Worm (Caenorhabditis elegans) whole organism, mixed stage, embryonic: ENCODE measurements around the gene ZC190.8.
"Not testable (repeated sequence)": the region's sequence is repeated elsewhere in the genome, so short reads cannot be mapped to it uniquely, and the experiment has no call there.

Experiments
- M03D4.4 ChIP-seq: sonication (generic microtip); optimal IDR thresholded peaks from 2 replicates; lab custom pipeline; 2017; ENCODE audit warnings: mild to moderate bottlenecking, missing genetic modification characterization, missing compliant biosample characterization
- bed-3 ChIP-seq: fragments of 200-800 bp; sonication (Bioruptor generic); optimal IDR thresholded peaks from 3 replicates; lab custom pipeline; 2018; ENCODE audit warnings: mild to moderate bottlenecking, missing genetic modification characterization, moderate library complexity, missing compliant biosample characterization
- blmp-1 ChIP-seq: fragments of 150-350 bp; optimal IDR thresholded peaks from 2 replicates; lab custom pipeline; 2014; ENCODE audit warnings: missing biosample characterization, missing genetic modification characterization
- ceh-39 ChIP-seq: fragments of 150-350 bp; optimal IDR thresholded peaks from 2 replicates; lab custom pipeline; 2014; ENCODE audit warnings: missing biosample characterization, missing genetic modification characterization
- ceh-43 ChIP-seq: fragments of 200-800 bp; sonication (Bioruptor generic); optimal IDR thresholded peaks from 2 replicates; lab custom pipeline; 2018; ENCODE audit warnings: mild to moderate bottlenecking, missing genetic modification characterization, moderate library complexity, missing compliant biosample characterization
- ceh-83 ChIP-seq: fragments of 200-800 bp; sonication (Bioruptor generic); optimal IDR thresholded peaks from 2 replicates; lab custom pipeline; 2018; ENCODE audit warnings: mild to moderate bottlenecking, missing genetic modification characterization, missing compliant biosample characterization
- ces-1 ChIP-seq: fragments of 150-350 bp; optimal IDR thresholded peaks from 2 replicates; lab custom pipeline; 2014; ENCODE audit warnings: missing biosample characterization, missing genetic modification reagents, missing genetic modification characterization
- cnd-1 ChIP-seq: fragments of 200-800 bp; sonication (Bioruptor generic); optimal IDR thresholded peaks from 2 replicates; lab custom pipeline; 2018; ENCODE audit warnings: mild to moderate bottlenecking, missing genetic modification characterization, missing compliant biosample characterization
- elt-1 ChIP-seq: sonication (generic microtip); optimal IDR thresholded peaks from 2 replicates; lab custom pipeline; 2017; ENCODE audit warnings: missing genetic modification characterization, mild to moderate bottlenecking, missing compliant biosample characterization, antibody characterized with exemption, moderate library complexity, borderline replicate concordance; ENCODE audit not compliant: insufficient read depth
- elt-3 ChIP-seq: fragments of 150-350 bp; optimal IDR thresholded peaks from 2 replicates; lab custom pipeline; 2014; ENCODE audit warnings: missing biosample characterization, missing genetic modification characterization
- flh-1 ChIP-seq: fragments of 200-800 bp; sonication (Bioruptor generic); optimal IDR thresholded peaks from 2 replicates; lab custom pipeline; 2018; ENCODE audit warnings: mild to moderate bottlenecking, missing genetic modification characterization, moderate library complexity, missing compliant biosample characterization
- ham-2 ChIP-seq: fragments of 200-800 bp; sonication (Bioruptor generic); optimal IDR thresholded peaks from 2 replicates; lab custom pipeline; 2018; ENCODE audit warnings: mild to moderate bottlenecking, missing genetic modification characterization, missing compliant biosample characterization
- hlh-1 ChIP-seq: fragments of 150-350 bp; optimal IDR thresholded peaks from 2 replicates; lab custom pipeline; 2014; ENCODE audit warnings: missing biosample characterization, missing genetic modification reagents, missing genetic modification characterization
- lin-13 ChIP-seq: fragments of 150-350 bp; optimal IDR thresholded peaks from 2 replicates; lab custom pipeline; 2014; ENCODE audit warnings: missing biosample characterization, missing genetic modification characterization
- lin-32 ChIP-seq: fragments of 200-800 bp; sonication (Bioruptor generic); optimal IDR thresholded peaks from 2 replicates; lab custom pipeline; 2018; ENCODE audit warnings: mild to moderate bottlenecking, missing genetic modification characterization, missing compliant biosample characterization
- lsy-2 ChIP-seq: fragments of 150-350 bp; optimal IDR thresholded peaks from 2 replicates; lab custom pipeline; 2014; ENCODE audit warnings: missing biosample characterization, missing genetic modification characterization
- mab-5 ChIP-seq: fragments of 150-350 bp; optimal IDR thresholded peaks from 2 replicates; lab custom pipeline; 2014; ENCODE audit warnings: missing biosample characterization, missing genetic modification characterization
- mls-2 ChIP-seq: sonication (generic microtip); optimal IDR thresholded peaks from 2 replicates; lab custom pipeline; 2016; ENCODE audit warnings: mild to moderate bottlenecking, missing genetic modification characterization, moderate library complexity, missing compliant biosample characterization
- nhr-12 ChIP-seq: fragments of 150-350 bp; optimal IDR thresholded peaks from 2 replicates; lab custom pipeline; 2014; ENCODE audit warnings: missing biosample characterization, missing genetic modification characterization
- nhr-2 ChIP-seq: fragments of 150-350 bp; optimal IDR thresholded peaks from 2 replicates; lab custom pipeline; 2014; ENCODE audit warnings: missing biosample characterization, missing genetic modification characterization
- nhr-237 ChIP-seq: fragments of 150-350 bp; optimal IDR thresholded peaks from 2 replicates; lab custom pipeline; 2014; ENCODE audit warnings: missing biosample characterization, missing genetic modification characterization
- nhr-76 ChIP-seq: sonication (generic microtip); optimal IDR thresholded peaks from 2 replicates; lab custom pipeline; 2017; ENCODE audit warnings: missing biosample characterization, missing genetic modification characterization
- pha-4 ChIP-seq: fragments of 150-350 bp; optimal IDR thresholded peaks from 2 replicates; lab custom pipeline; 2018; ENCODE audit warnings: missing biosample characterization, missing genetic modification reagents, missing genetic modification characterization
- sem-2 ChIP-seq: fragments of 200-800 bp; sonication (Bioruptor generic); optimal IDR thresholded peaks from 2 replicates; lab custom pipeline; 2018; ENCODE audit warnings: mild to moderate bottlenecking, missing genetic modification characterization, missing compliant biosample characterization
- snpc-4 ChIP-seq: fragments of 150-350 bp; optimal IDR thresholded peaks from 2 replicates; lab custom pipeline; 2014; ENCODE audit warnings: missing biosample characterization, missing genetic modification characterization
- sptf-1 ChIP-seq: sonication (generic microtip); optimal IDR thresholded peaks from 2 replicates; lab custom pipeline; 2017; ENCODE audit warnings: mild to moderate bottlenecking, missing genetic modification characterization, moderate library complexity, missing compliant biosample characterization
- unc-120 ChIP-seq: sonication (generic microtip); optimal IDR thresholded peaks from 2 replicates; lab custom pipeline; 2017; ENCODE audit warnings: missing genetic modification characterization, missing compliant biosample characterization; ENCODE audit not compliant: poor library complexity, severe bottlenecking
- unc-39 ChIP-seq: fragments of 150-350 bp; optimal IDR thresholded peaks from 2 replicates; lab custom pipeline; 2014; ENCODE audit warnings: missing biosample characterization, missing genetic modification characterization
- unc-62 ChIP-seq: fragments of 150-350 bp; optimal IDR thresholded peaks from 2 replicates; lab custom pipeline; 2014; ENCODE audit warnings: missing biosample characterization, missing genetic modification reagents, missing genetic modification characterization
- zip-8 ChIP-seq: fragments of 150-350 bp; optimal IDR thresholded peaks from 2 replicates; lab custom pipeline; 2014; ENCODE audit warnings: missing biosample characterization, missing genetic modification characterization
- ztf-11 ChIP-seq: fragments of 150-350 bp; optimal IDR thresholded peaks from 2 replicates; lab custom pipeline; 2014; ENCODE audit warnings: missing biosample characterization, missing genetic modification characterization

ZC190.8 gene

ce11 chrV:8696218-8696617 is 8.6 kb upstream of the ZC190.8 start, which contains the start of gene ZC190.10:
TSS of gene ZC190.10 (minus strand) at chrV:8696318.
- not testable (repeated sequence) for TF ChIP-seq bed-3 (GFP tag; lab: Kevin White, UChicago); zip-8 (tag; lab: Kevin White, UChicago); ztf-11 (tag; lab: Kevin White, UChicago)
- TF ChIP-seq, all 35 proteins: peak for 0; not testable (repeated sequence) for 35

ce11 chrV:8686764-8687163 is 843 bp downstream of the ZC190.8 start, which contains the start of gene ZC190.7:
TSS of gene ZC190.7 (minus strand) at chrV:8686864.
- TF ChIP-seq snpc-4 (no peak), flh-1 (no peak), ceh-39 (no peak), blmp-1 (tag; lab: Kevin White, UChicago) (no peak), lsy-2 (no peak), ceh-43 (no peak), ham-2 (no peak)

ce11 chrV:8683787-8684186 is 3.8 kb downstream of the ZC190.8 start:
- TF ChIP-seq cnd-1 (tag; lab: Kevin White, UChicago) (no peak), bed-3 (GFP tag; lab: Kevin White, UChicago) (no peak), ceh-39 (no peak), sptf-1 (tag; lab: Kevin White, UChicago) (no peak)

ce11 chrV:8682719-8683118 is 4.9 kb downstream of the ZC190.8 start, which contains the start of gene cln-3.3:
TSS of gene cln-3.3 (plus strand) at chrV:8683052.
- no peak for TF ChIP-seq ztf-11 (tag; lab: Kevin White, UChicago)
- TF ChIP-seq ceh-39, result no peak
- no peak for TF ChIP-seq ceh-83
- no peak for TF ChIP-seq lin-32 (GFP tag; lab: Kevin White, UChicago)
- TF ChIP-seq mab-5 (tag; lab: Kevin White, UChicago), result no peak
- no peak for TF ChIP-seq sptf-1 (tag; lab: Kevin White, UChicago)
- TF ChIP-seq unc-39, result no peak
- no peak for TF ChIP-seq pha-4
- TF ChIP-seq zip-8 (tag; lab: Kevin White, UChicago), result no peak
- no peak for TF ChIP-seq flh-1
- TF ChIP-seq bed-3 (GFP tag; lab: Kevin White, UChicago), result no peak

ce11 chrV:8681050-8681449 is 6.6 kb downstream of the ZC190.8 start, which contains the start of gene ZC190.2:
TSS of gene ZC190.2 (plus strand) at chrV:8681350.
- no peak for TF ChIP-seq nhr-12 (tag; lab: Kevin White, UChicago)
- no peak for TF ChIP-seq sptf-1 (tag; lab: Kevin White, UChicago)
- TF ChIP-seq M03D4.4 (tag; lab: Kevin White, UChicago), result no peak
- no peak for TF ChIP-seq ces-1 (GFP tag; lab: Kevin White, UChicago)
- TF ChIP-seq mls-2 (tag; lab: Kevin White, UChicago), result no peak
- TF ChIP-seq lin-32 (GFP tag; lab: Kevin White, UChicago), result no peak
- TF ChIP-seq sem-2 (GFP tag; lab: Kevin White, UChicago), result no peak
- TF ChIP-seq mab-5 (tag; lab: Kevin White, UChicago), result no peak
- no peak for TF ChIP-seq bed-3 (GFP tag; lab: Kevin White, UChicago)
- TF ChIP-seq snpc-4, result no peak
- TF ChIP-seq ceh-43, result no peak
- TF ChIP-seq lsy-2, result no peak
- TF ChIP-seq elt-3 (tag; lab: Kevin White, UChicago), result no peak
- no peak for TF ChIP-seq ztf-11 (tag; lab: Kevin White, UChicago)
- TF ChIP-seq nhr-76 (tag; lab: Kevin White, UChicago), result no peak

- TF ChIP-seq flh-1 (no peak), nhr-76 (tag; lab: Kevin White, UChicago) (no peak), nhr-12 (tag; lab: Kevin White, UChicago) (no peak), hlh-1 (tag; lab: Kevin White, UChicago) (no peak), pha-4 (no peak), ces-1 (GFP tag; lab: Kevin White, UChicago) (no peak), blmp-1 (tag; lab: Kevin White, UChicago) (no peak), elt-1 (no peak)
Observed at ce11 chrV:8677193-8677592, 10.4 kb downstream of the ZC190.8 start, which contains the start of gene ZC190.6. TSS of gene ZC190.6 (minus strand) at chrV:8677293.

- TF ChIP-seq unc-62, result no peak
- TF ChIP-seq pha-4, result no peak
- TF ChIP-seq bed-3 (GFP tag; lab: Kevin White, UChicago), result no peak
- TF ChIP-seq ham-2, result no peak
- no peak for TF ChIP-seq ceh-83
- TF ChIP-seq hlh-1 (tag; lab: Kevin White, UChicago), result no peak
- no peak for TF ChIP-seq unc-120 (tag; lab: Kevin White, UChicago)
- TF ChIP-seq ztf-11 (tag; lab: Kevin White, UChicago), result no peak
- no peak for TF ChIP-seq cnd-1 (tag; lab: Kevin White, UChicago)
- TF ChIP-seq ces-1 (GFP tag; lab: Kevin White, UChicago), result no peak
- no peak for TF ChIP-seq sem-2 (GFP tag; lab: Kevin White, UChicago)
- no peak for TF ChIP-seq lin-13 (tag; lab: Kevin White, UChicago)
- no peak for TF ChIP-seq ceh-39
- TF ChIP-seq lin-32 (GFP tag; lab: Kevin White, UChicago), result no peak
- TF ChIP-seq blmp-1 (tag; lab: Kevin White, UChicago), result no peak
- no peak for TF ChIP-seq nhr-2 (tag; lab: Kevin White, UChicago)
- no peak for TF ChIP-seq nhr-237 (tag; lab: Kevin White, UChicago)
- TF ChIP-seq lsy-2, result no peak
- TF ChIP-seq nhr-76 (tag; lab: Kevin White, UChicago), result no peak
Observed at ce11 chrV:8673498-8673897, 14.1 kb downstream of the ZC190.8 start, which contains the start of gene ZC190.5. TSS of gene ZC190.5 (minus strand) at chrV:8673598.
